Fruit fly (Drosophila melanogaster): ENCODE measurements around the gene velo.

Gene velo

dm6 chr3L:6787502-6787901 is 35.0 kb upstream of the velo start:
- TF ChIP-seq Sox14 (GFP tag; optimal IDR thresholded peaks at IDR 0.05) (no peak), CG15336 (GFP tag; IDR thresholded peaks at IDR 0.05) (no peak), Hr39 (GFP tag; optimal IDR thresholded peaks at IDR 0.05) (no peak), ss (GFP tag; optimal IDR thresholded peaks at IDR 0.05) (no peak), net (GFP tag; optimal IDR thresholded peaks at IDR 0.05) (no peak), Hr38 (GFP tag; optimal IDR thresholded peaks at IDR 0.05) (no peak), Lpt (GFP tag; optimal IDR thresholded peaks at IDR 0.05) (no peak), salr (GFP tag; optimal IDR thresholded peaks at IDR 0.05) (no peak), eg (GFP tag; IDR thresholded peaks at IDR 0.05) (no peak)

- TF ChIP-seq Ets21C (GFP tag; optimal IDR thresholded peaks at IDR 0.05) = no peak
- no peak for TF ChIP-seq CG15336 (GFP tag; IDR thresholded peaks at IDR 0.05)
- no peak for TF ChIP-seq CG10631 (GFP tag; optimal IDR thresholded peaks at IDR 0.05)
Measured at dm6 chr3L:6784635-6785606, 32.4 kb upstream of the velo start.

DNA sequence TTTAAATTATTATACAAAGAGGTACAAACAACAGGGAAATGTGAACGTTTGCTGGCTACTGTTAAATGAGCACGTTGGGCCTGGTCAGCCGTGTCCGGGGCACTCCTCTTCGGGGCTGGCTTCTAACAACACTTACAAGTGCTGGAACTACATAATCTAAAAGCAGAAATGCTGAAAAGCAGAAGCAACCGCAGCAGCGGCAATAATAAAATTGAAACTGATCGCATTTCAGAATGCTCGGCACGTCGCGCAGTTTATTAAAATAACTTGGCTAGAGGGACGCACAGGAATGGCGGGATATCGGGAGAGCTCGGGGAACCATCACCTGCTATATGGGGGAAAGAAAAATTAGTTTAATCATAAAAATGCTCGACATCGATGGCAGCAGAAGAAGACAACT is 30.9 kb upstream of the velo start:
- TF ChIP-seq spab (GFP tag; optimal IDR thresholded peaks at IDR 0.05) (no peak), CG3919 (GFP tag; optimal IDR thresholded peaks at IDR 0.05) (no peak), Eip78C (GFP tag) (no peak), Hr39 (GFP tag; optimal IDR thresholded peaks at IDR 0.05) (no peak), net (GFP tag; optimal IDR thresholded peaks at IDR 0.05) (no peak), CG11294 (GFP tag; IDR thresholded peaks at IDR 0.05) (no peak), CG32006 (GFP tag; optimal IDR thresholded peaks at IDR 0.05) (no peak), CG31627 (GFP tag; optimal IDR thresholded peaks at IDR 0.05) (no peak), CG10631 (GFP tag; optimal IDR thresholded peaks at IDR 0.05) (no peak), CG9139 (GFP tag; optimal IDR thresholded peaks at IDR 0.05) (no peak), achi (GFP tag; optimal IDR thresholded peaks at IDR 0.05) (no peak), fd59A (GFP tag; optimal IDR thresholded peaks at IDR 0.05) (no peak), svp (GFP tag) (no peak), CG1621 (tag; optimal IDR thresholded peaks at IDR 0.05) (no peak), CG4318 (GFP tag; optimal IDR thresholded peaks at IDR 0.05) (no peak)

DNA sequence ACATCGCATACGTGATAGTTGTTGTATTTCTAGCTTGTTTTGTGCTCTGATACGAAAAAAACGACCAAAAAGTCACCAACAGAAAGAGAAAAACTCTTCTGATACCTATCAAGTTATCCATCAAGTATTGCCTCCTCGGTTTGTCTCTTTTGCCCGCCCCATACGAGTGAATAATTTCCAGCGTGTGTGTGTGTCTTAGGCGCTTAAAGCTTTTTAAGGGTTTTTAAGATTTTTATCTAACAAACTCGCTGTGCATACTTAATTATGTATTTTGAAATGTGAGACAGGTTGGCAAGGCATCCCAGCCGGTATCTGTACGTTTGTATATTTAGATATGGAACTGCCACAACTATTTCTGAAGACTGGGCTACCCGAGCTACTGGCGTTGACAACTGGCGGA is 26.8 kb upstream of the velo start:
- TF ChIP-seq CG7368 (GFP tag; optimal IDR thresholded peaks at IDR 0.05) (no peak), CG6854 (GFP tag; optimal IDR thresholded peaks at IDR 0.05) (no peak), fkh (GFP tag; optimal IDR thresholded peaks at IDR 0.05) (no peak), cyc (GFP tag; optimal IDR thresholded peaks at IDR 0.05) (no peak)

DNA sequence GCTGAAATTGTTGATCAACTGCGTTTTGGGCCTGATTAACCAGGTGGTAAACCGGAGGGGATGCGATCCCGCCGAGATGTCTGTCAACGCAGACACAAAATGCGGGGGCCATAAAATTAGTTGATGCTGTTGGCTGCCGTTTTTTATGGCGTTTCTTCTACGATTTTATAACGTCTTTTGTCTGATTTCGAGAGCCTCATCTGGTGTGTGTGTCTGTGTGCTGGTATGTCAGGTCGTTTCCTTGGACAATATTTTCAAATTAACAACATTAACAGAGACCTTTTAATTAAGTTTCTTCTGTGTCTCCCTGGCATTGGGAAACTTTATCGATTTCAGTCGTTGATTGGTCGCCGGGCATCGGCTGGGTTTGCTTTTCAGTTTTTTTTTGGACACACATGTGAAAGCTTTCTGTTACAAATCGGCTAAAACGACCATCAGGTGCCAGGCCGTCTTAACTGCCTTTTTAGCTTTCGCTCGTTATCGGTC is 26.3 kb upstream of the velo start:
- TF ChIP-seq eg (GFP tag; IDR thresholded peaks at IDR 0.05) (no peak), Ets21C (GFP tag; optimal IDR thresholded peaks at IDR 0.05) (no peak), Lpt (GFP tag; optimal IDR thresholded peaks at IDR 0.05) (no peak), CG31627 (GFP tag; optimal IDR thresholded peaks at IDR 0.05) (no peak)

DNA sequence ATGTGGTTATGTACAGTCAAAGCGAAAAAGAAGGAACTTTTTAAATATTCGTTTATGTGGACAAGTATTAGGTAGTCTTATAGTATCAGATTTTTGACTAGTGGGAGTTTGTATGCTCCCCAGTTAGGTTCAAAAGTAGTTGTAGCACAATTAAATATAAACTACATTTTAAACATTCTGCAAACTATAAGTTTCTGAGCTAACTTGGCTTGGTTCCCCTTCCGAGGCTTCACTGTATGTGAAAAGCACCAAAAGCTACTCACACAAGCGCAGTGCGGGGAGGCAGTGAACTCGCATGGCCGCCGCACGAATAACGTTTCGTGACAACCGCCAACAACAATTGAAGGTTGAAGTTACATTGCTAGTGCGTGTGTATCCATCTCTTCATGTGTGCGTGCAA is 25.1 kb upstream of the velo start:
- TF ChIP-seq Hr4 (GFP tag; optimal IDR thresholded peaks at IDR 0.05) (peak; percentile 40), ss (GFP tag; optimal IDR thresholded peaks at IDR 0.05) (peak in 1 of 2 experiments; percentile 70), CG32006 (GFP tag; optimal IDR thresholded peaks at IDR 0.05) (peak; percentile 25), CG15336 (GFP tag; IDR thresholded peaks at IDR 0.05) (peak; percentile 59), Eip78C (GFP tag) (peak; percentile 35), Ets21C (GFP tag; optimal IDR thresholded peaks at IDR 0.05) (no peak), CG6276 (GFP tag; optimal IDR thresholded peaks at IDR 0.05) (no peak), eg (GFP tag; IDR thresholded peaks at IDR 0.05) (peak; percentile 35; the same call in 1 of the 3 replicates), Gug (GFP tag; IDR thresholded peaks at IDR 0.05) (0 out of 2 replicates have a peak, but pooled peaks have one; percentile 35)

Measured in whole organism, prepupa.